Worm (Caenorhabditis elegans): Measurements from ENCODE around the gene H06H21.11.

Gene H06H21.11

ce11 chrIV:4807219-4807618 is at the start of gene H06H21.11:
Gene H06H21.11 (minus strand): TSS chrIV:4807319.
- TF ChIP-seq ceh-43 (GFP tag; optimal IDR thresholded peaks at IDR 0.05), result no peak
- TF ChIP-seq lin-32 (GFP tag; optimal IDR thresholded peaks at IDR 0.05), result no peak
- no peak for TF ChIP-seq lin-13 (tag; optimal IDR thresholded peaks at IDR 0.05)
- no peak for TF ChIP-seq nhr-12 (tag; optimal IDR thresholded peaks at IDR 0.05)
- no peak for TF ChIP-seq M03D4.4 (tag; optimal IDR thresholded peaks at IDR 0.05)
- TF ChIP-seq ham-2 (GFP tag; optimal IDR thresholded peaks at IDR 0.05), result no peak
- TF ChIP-seq tbx-8 (GFP tag; optimal IDR thresholded peaks at IDR 0.05), result no peak
- no peak for TF ChIP-seq nhr-2 (tag; optimal IDR thresholded peaks at IDR 0.05)
- TF ChIP-seq nhr-237 (tag; optimal IDR thresholded peaks at IDR 0.05), result no peak
- no peak for TF ChIP-seq unc-120 (tag; optimal IDR thresholded peaks at IDR 0.05; ENCODE audit: poor library complexity, severe bottlenecking)
- no peak for TF ChIP-seq lsy-2 (tag; optimal IDR thresholded peaks at IDR 0.05)
- TF ChIP-seq mab-5 (tag; optimal IDR thresholded peaks at IDR 0.05), result no peak
- no peak for TF ChIP-seq nhr-76 (tag; optimal IDR thresholded peaks at IDR 0.05)
- TF ChIP-seq elt-1 (tag; optimal IDR thresholded peaks at IDR 0.05; ENCODE audit: borderline replicate concordance, insufficient read depth), result no peak
- TF ChIP-seq bed-3 (GFP tag; optimal IDR thresholded peaks at IDR 0.05), result no peak
- TF ChIP-seq pha-4 (tag; optimal IDR thresholded peaks at IDR 0.05), result no peak
- TF ChIP-seq drap-1 (GFP tag; optimal IDR thresholded peaks at IDR 0.05), result no peak
- TF ChIP-seq ztf-11 (tag; optimal IDR thresholded peaks at IDR 0.05), result no peak

ce11 chrIV:4856195-4856594 is 49.1 kb upstream of the H06H21.11 start, which contains the start of gene Y17G9A.2:
Gene Y17G9A.2 (minus strand): TSS chrIV:4856295.
- TF ChIP-seq ceh-43 (GFP tag; optimal IDR thresholded peaks at IDR 0.05), result no peak
- TF ChIP-seq mab-5 (tag; optimal IDR thresholded peaks at IDR 0.05), result no peak
- TF ChIP-seq tbx-8 (GFP tag; optimal IDR thresholded peaks at IDR 0.05), result no peak
- TF ChIP-seq lin-13 (tag; optimal IDR thresholded peaks at IDR 0.05), result no peak
- TF ChIP-seq nhr-76 (tag; optimal IDR thresholded peaks at IDR 0.05), result no peak
- no peak for TF ChIP-seq hlh-1 (tag; optimal IDR thresholded peaks at IDR 0.05)
- TF ChIP-seq cnd-1 (tag; optimal IDR thresholded peaks at IDR 0.05), result no peak
- no peak for TF ChIP-seq unc-62 (GFP tag; optimal IDR thresholded peaks at IDR 0.05)
- TF ChIP-seq lsy-2 (tag; optimal IDR thresholded peaks at IDR 0.05), result no peak
- no peak for TF ChIP-seq snpc-4 (tag; optimal IDR thresholded peaks at IDR 0.05)
- TF ChIP-seq lin-32 (GFP tag; optimal IDR thresholded peaks at IDR 0.05), result no peak
- TF ChIP-seq unc-39 (tag; optimal IDR thresholded peaks at IDR 0.05), result no peak
- no peak for TF ChIP-seq ceh-83 (GFP tag; optimal IDR thresholded peaks at IDR 0.05)
- TF ChIP-seq nhr-28 (tag; optimal IDR thresholded peaks at IDR 0.05), result no peak

DNA sequence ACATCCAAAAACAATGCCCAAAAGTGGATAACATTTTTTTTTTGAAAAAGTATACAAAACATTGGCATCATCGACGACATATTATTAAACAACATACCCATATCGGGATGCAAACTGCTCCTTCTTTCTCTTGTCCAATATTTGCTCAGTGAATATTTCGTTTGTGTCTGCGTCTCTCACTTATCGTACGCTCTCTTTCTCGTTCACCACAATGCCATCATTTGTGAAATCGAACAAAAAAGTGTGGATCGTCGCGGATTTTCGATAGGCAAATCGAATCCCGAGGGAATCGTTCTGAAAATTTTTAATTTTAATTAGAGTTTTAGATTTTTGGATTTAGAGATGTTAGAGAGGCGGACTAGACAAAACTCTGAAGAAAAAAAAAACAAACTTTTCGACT is 39.7 kb upstream of the H06H21.11 start, which contains the start of gene tat-2:
Gene tat-2 (minus strand): TSS at position 101 of the 400 bp plus-strand sequence.
- TF ChIP-seq unc-62 (GFP tag; optimal IDR thresholded peaks at IDR 0.05) (no peak), nhr-76 (tag; optimal IDR thresholded peaks at IDR 0.05) (no peak), blmp-1 (tag; optimal IDR thresholded peaks at IDR 0.05) (no peak), mab-5 (tag; optimal IDR thresholded peaks at IDR 0.05) (no peak), pha-4 (tag; optimal IDR thresholded peaks at IDR 0.05) (no peak), nhr-237 (tag; optimal IDR thresholded peaks at IDR 0.05) (no peak), ztf-11 (tag; optimal IDR thresholded peaks at IDR 0.05) (no peak), cnd-1 (tag; optimal IDR thresholded peaks at IDR 0.05) (no peak), lsy-2 (tag; optimal IDR thresholded peaks at IDR 0.05) (no peak), elt-3 (tag; optimal IDR thresholded peaks at IDR 0.05) (no peak)

ce11 chrIV:4842030-4842429 is 34.9 kb upstream of the H06H21.11 start:
- no peak for TF ChIP-seq flh-1 (GFP tag; optimal IDR thresholded peaks at IDR 0.05)

DNA sequence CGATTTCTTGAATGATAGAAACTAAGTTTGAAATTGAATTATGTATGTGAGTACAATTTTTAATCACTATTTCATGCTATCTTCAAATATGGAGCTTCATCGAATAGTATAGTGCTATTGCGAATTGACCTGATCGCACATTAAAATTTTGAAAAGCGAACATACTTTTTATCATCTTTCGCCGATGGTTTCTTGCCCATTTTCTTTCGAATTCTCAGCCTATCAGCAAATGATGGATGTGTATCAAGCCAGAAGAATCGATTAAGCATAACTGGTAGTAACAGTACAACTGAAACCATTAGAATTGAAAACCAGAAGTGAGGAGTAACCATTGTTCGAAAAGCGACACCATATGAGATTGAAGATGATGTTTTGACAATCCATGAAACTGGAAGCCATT is 22.5 kb upstream of the H06H21.11 start:
- TF ChIP-seq ceh-83 (GFP tag; optimal IDR thresholded peaks at IDR 0.05) (no peak), flh-1 (GFP tag; optimal IDR thresholded peaks at IDR 0.05) (no peak), hlh-1 (tag; optimal IDR thresholded peaks at IDR 0.05) (no peak), unc-62 (GFP tag; optimal IDR thresholded peaks at IDR 0.05) (no peak), nhr-2 (tag; optimal IDR thresholded peaks at IDR 0.05) (no peak), elt-3 (tag; optimal IDR thresholded peaks at IDR 0.05) (no peak), cnd-1 (tag; optimal IDR thresholded peaks at IDR 0.05) (no peak), nhr-12 (tag; optimal IDR thresholded peaks at IDR 0.05) (no peak), bed-3 (GFP tag; optimal IDR thresholded peaks at IDR 0.05) (no peak), mab-5 (tag; optimal IDR thresholded peaks at IDR 0.05) (no peak), mep-1 (tag; optimal IDR thresholded peaks at IDR 0.05) (no peak), nhr-237 (tag; optimal IDR thresholded peaks at IDR 0.05) (no peak), zip-8 (tag; optimal IDR thresholded peaks at IDR 0.05) (no peak)

Measured in whole organism, mixed stage, embryonic.